Worm (Caenorhabditis elegans) whole organism, young adult: ENCODE measurements around the gene frpr-9.

Experiments
- snpc-1.3 ChIP-seq: sonication (generic microtip); optimal IDR thresholded peaks from 2 replicates; lab custom pipeline; 2017; ENCODE audit warnings: missing genetic modification characterization, mild to moderate bottlenecking, missing compliant biosample characterization, antibody characterized with exemption, moderate library complexity, missing genotype, missing genetic modification reagents; ENCODE audit not compliant: insufficient read depth
- unc-62 ChIP-seq: fragments of 150-350 bp; optimal IDR thresholded peaks from 2 replicates; lab custom pipeline; 2014; ENCODE audit warnings: missing biosample characterization, missing genetic modification reagents, missing genetic modification characterization

DNA sequence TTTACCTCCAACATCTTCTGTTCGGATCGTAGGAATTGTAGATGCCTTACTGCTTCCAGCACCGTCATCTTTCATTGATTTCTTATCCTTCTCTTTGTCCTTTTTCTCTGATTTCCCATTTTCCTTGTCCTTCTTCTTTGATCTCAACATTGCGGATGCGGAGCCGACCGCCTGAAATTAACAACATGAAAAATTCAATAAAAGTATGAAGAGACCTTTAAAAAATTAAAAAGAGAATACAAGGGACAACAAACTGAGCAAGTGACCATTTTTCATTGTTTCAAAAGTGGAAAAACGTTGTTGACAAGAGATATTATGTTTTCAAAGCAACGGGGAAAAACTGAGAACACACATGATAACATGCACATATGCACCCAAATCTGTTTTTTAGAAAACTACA lies 38.8 kb downstream of the frpr-9 start:
- TF ChIP-seq unc-62 (GFP tag; lab: Kevin White, UChicago), result no peak
- TF ChIP-seq snpc-1.3 (tag; lab: Kevin White, UChicago), result no peak
